Fruit fly (Drosophila melanogaster): ENCODE measurements around the gene Prx6a.
A peak's percentile ranks its signal among the peaks of the same experiment; 100 is the strongest.

Gene Prx6a

DNA sequence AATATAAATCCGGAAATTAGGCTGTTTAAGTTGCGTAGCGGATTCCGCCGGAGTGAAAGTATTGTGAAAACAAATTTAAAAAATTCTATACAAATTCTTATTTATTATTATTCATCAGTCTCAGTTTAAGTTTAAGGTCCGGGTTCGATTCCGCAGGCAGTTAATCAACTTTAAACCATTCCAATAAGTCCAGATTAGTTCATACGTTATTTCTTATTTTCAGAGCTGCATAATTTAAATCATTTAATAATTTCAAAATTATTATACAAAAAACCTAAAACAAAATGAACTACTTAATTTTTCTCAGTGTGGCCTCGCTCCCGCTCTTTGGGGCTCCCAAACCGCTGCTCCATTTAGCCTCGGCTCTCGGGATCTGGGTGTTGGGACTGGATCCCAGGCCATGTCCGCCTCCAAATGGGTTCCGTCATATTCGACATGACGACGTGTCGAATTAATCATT is 47.7 kb downstream of the Prx6a start (continued):
- TF ChIP-seq da (GFP tag; optimal IDR thresholded peaks at IDR 0.05) (no peak), Eip74EF (GFP tag; optimal IDR thresholded peaks at IDR 0.05) (peak in 1 of 2 experiments; percentile 93), Xrp1 (GFP tag; IDR thresholded peaks at IDR 0.05) (peak; percentile 88), esg (GFP tag; conservative IDR thresholded peaks at IDR 0.05) (peak; percentile 73), CG10654 (GFP tag; optimal IDR thresholded peaks at IDR 0.05) (peak; percentile 78), Ptx1 (GFP tag; IDR thresholded peaks at IDR 0.05) (peak; percentile 78), CG32772 (GFP tag; IDR thresholded peaks at IDR 0.05) (peak; percentile 75), Gsc (GFP tag; IDR thresholded peaks at IDR 0.05) (no peak), kah (GFP tag; optimal IDR thresholded peaks at IDR 0.05) (peak; percentile 71), CG9727 (GFP tag; optimal IDR thresholded peaks at IDR 0.05) (peak; percentile 97), CG4820 (GFP tag; optimal IDR thresholded peaks at IDR 0.05) (peak; percentile 89), trem (tag; optimal IDR thresholded peaks at IDR 0.05) (peak; percentile 85), cas (GFP tag; IDR thresholded peaks at IDR 0.05) (0 out of 2 replicates have a peak, but pooled peaks have one; percentile 10), cato (GFP tag; optimal IDR thresholded peaks at IDR 0.05; ENCODE audit: borderline replicate concordance) (peak; percentile 55), MBD-R2 (GFP tag; IDR thresholded peaks at IDR 0.05) (no peak; the same call in 1 of the 2 replicates), Jarid2 (GFP tag; optimal IDR thresholded peaks at IDR 0.05) (peak; percentile 42), gem (tag; optimal IDR thresholded peaks at IDR 0.05) (peak; percentile 95), exex (tag; optimal IDR thresholded peaks at IDR 0.05) (peak; percentile 50), ssp (GFP tag; IDR thresholded peaks at IDR 0.05) (peak; percentile 65), CG33557 (GFP tag; optimal IDR thresholded peaks at IDR 0.05) (peak; percentile 92), bab2 (GFP tag; optimal IDR thresholded peaks at IDR 0.05) (peak; percentile 45), sob (GFP tag; IDR thresholded peaks at IDR 0.05) (peak; percentile 75; the same call in 1 of the 2 replicates), CG12942 (GFP tag; optimal IDR thresholded peaks at IDR 0.05) (peak; percentile 61), CG8359 (GFP tag; optimal IDR thresholded peaks at IDR 0.05; ENCODE audit: borderline replicate concordance) (peak; percentile 83), Rx (GFP tag; IDR thresholded peaks at IDR 0.05) (0 out of 2 replicates have a peak, but pooled peaks have one; percentile 28), odd (GFP tag; optimal IDR thresholded peaks at IDR 0.05) (peak; percentile 93), CG9609 (GFP tag; optimal IDR thresholded peaks at IDR 0.05) (no peak), pb (GFP tag; optimal IDR thresholded peaks at IDR 0.05) (no peak), gsb (GFP tag; IDR thresholded peaks at IDR 0.05) (peak; percentile 35; the same call in 1 of the 2 replicates), hth (optimal IDR thresholded peaks at IDR 0.05) (no peak), CG9817 (tag; optimal IDR thresholded peaks at IDR 0.05) (peak; percentile 75), bigmax (GFP tag; optimal IDR thresholded peaks at IDR 0.05) (no peak), toy (GFP tag; IDR thresholded peaks at IDR 0.05) (no peak), scrt (GFP tag; optimal IDR thresholded peaks at IDR 0.05) (peak; percentile 78), CG6175 (GFP tag; IDR thresholded peaks at IDR 0.05) (no peak), ftz-f1 (GFP tag; optimal IDR thresholded peaks at IDR 0.05) (no peak), CG11504 (tag; optimal IDR thresholded peaks at IDR 0.05) (peak; percentile 93), otp (GFP tag; IDR thresholded peaks at IDR 0.05) (peak; percentile 74; the same call in 1 of the 3 replicates), CG11093 (GFP tag; IDR thresholded peaks at IDR 0.05) (peak; percentile 74; the same call in 2 of the 3 replicates), tap (tag; optimal IDR thresholded peaks at IDR 0.05) (peak; percentile 74), CG7745 (tag; optimal IDR thresholded peaks at IDR 0.05) (no peak), NFAT (GFP tag; IDR thresholded peaks at IDR 0.05) (peak; percentile 31), CG3065 (GFP tag; optimal IDR thresholded peaks at IDR 0.05) (peak; percentile 17), CG10565 (GFP tag; optimal IDR thresholded peaks at IDR 0.05) (peak; percentile 39), CG2875 (GFP tag; optimal IDR thresholded peaks at IDR 0.05) (peak; percentile 83), CG10462 (GFP tag; optimal IDR thresholded peaks at IDR 0.05) (peak; percentile 65), pita (GFP tag; optimal IDR thresholded peaks at IDR 0.05) (no peak), CG18011 (GFP tag; optimal IDR thresholded peaks at IDR 0.05) (peak; percentile 53), dpn (GFP tag; optimal IDR thresholded peaks at IDR 0.05) (peak; percentile 70 to 79), CG18619 (GFP tag; optimal IDR thresholded peaks at IDR 0.05) (peak; percentile 89), Dad (GFP tag; optimal IDR thresholded peaks at IDR 0.05) (peak; percentile 29)
